Worm (Caenorhabditis elegans): ENCODE data around the gene K04C2.2.

DNA sequence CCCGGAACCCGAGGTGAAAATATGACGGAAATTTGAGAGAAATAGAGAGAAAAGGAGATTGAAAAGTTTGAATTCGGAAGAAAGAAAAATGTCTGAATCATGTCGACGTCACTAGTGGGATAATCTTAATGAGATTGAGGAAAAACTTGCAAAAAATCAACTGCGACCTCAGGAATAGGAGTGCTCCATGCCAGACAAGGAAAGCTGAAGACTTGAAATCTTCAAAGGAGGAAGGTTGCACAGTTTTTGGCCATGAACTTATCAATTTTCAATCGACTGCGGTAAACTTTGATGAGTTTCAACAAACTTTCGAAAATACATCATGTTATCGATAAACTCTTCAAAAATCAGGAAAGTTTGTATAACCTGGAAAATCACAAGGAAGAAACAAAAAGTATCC is 22.8 kb downstream of the K04C2.2 start, which contains the start of gene pdf-1:
- no peak for TF ChIP-seq ama-1 (optimal IDR thresholded peaks at IDR 0.05)
- TF ChIP-seq ceh-36 (tag; optimal IDR thresholded peaks at IDR 0.05) = no peak
- TF ChIP-seq aly-1 (tag; optimal IDR thresholded peaks at IDR 0.05) = no peak
- no peak for TF ChIP-seq tra-4 (tag; optimal IDR thresholded peaks at IDR 0.05)
- TF ChIP-seq hnd-1 (tag; optimal IDR thresholded peaks at IDR 0.05) = no peak
- no peak for TF ChIP-seq tbx-11 (GFP tag; IDR thresholded peaks at IDR 0.05)
- no peak for TF ChIP-seq ceh-13 (GFP tag; optimal IDR thresholded peaks at IDR 0.05)

Data from whole organism, early embryonic.